In the genomic region with DNA sequence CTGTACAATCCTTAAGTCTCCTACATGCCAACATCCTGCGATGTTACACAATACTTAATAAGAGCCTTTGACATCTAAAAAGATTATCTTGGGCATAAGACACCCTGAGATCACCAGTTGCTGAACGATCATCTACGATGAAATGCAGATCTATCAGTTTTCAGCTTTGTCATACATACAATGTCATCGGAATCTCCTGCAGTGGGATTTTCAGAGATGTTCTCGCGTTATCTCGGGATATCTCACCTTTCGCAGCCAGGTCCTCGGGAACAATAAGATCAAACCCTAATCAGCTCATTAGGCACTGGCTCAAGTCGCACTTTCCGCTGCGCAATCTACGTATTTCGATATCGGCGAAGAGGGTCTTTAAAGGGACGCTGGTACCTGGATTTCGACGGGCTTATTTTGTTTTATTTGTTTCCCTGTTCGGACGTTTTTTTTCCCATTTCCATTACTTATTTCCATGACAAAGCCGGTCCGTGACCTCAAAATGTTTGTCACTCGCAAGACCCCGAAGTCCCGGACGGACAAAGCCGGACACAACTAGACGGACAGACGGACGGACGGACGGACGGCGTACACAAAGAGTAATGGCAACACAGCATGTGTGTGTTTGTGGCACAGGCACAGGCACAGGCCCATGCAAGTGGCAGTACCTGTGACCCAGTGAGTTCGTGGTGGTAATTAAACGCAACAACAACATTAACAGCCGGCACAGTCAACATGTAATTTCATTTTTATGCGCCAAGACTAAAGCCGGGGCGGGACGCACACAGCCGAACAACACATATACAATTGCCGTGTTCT, we compare ENCODE assay signal across 1 fruit fly cellular context.
TF ChIP-seq lines count a peak whose summit lies in the region.

No protein-coding gene starts in this region.

TF ChIP-seq in whole organism, embryonic, 481 proteins besides CTCF, POLR2A, EP300 and RAD21 (continued from another document):
- TF ChIP-seq ci (GFP tag; IDR thresholded peaks at IDR 0.05; lab: Robert Waterston, UW) (peak; percentile 47; the same call in 1 of the 3 replicates), CG12219 (GFP tag; optimal IDR thresholded peaks at IDR 0.05; lab: Kevin White, UChicago) (no peak), HmgD (GFP tag; optimal IDR thresholded peaks at IDR 0.05; lab: Kevin White, UChicago) (no peak), CG34422 (GFP tag; IDR thresholded peaks at IDR 0.05; lab: Robert Waterston, UW) (no peak), croc (GFP tag; conservative IDR thresholded peaks at IDR 0.05; lab: Robert Waterston, UW) (no peak), Bteb2 (GFP tag; optimal IDR thresholded peaks at IDR 0.05; lab: Kevin White, UChicago) (no peak), CG8388 (GFP tag; optimal IDR thresholded peaks at IDR 0.05; lab: Kevin White, UChicago) (no peak), kni (GFP tag; optimal IDR thresholded peaks at IDR 0.05; lab: Kevin White, UChicago) (peak; percentile 92), CG1233 (GFP tag; optimal IDR thresholded peaks at IDR 0.05; lab: Kevin White, UChicago) (peak; percentile 20), Med (GFP tag; lab: Kevin White, UChicago) (peak; percentile 69), CG10543 (GFP tag; optimal IDR thresholded peaks at IDR 0.05; lab: Kevin White, UChicago) (peak; percentile 12), CG15696 (tag; optimal IDR thresholded peaks at IDR 0.05; lab: Kevin White, UChicago) (no peak), CG2678 (tag; optimal IDR thresholded peaks at IDR 0.05; lab: Kevin White, UChicago) (peak; percentile 2), shn (GFP tag; optimal IDR thresholded peaks at IDR 0.05; lab: Kevin White, UChicago) (no peak), HLHmδ (GFP tag; optimal IDR thresholded peaks at IDR 0.05; lab: Kevin White, UChicago) (peak; percentile 12), CG11398 (GFP tag; optimal IDR thresholded peaks at IDR 0.05; lab: Kevin White, UChicago) (no peak), CG4360 (GFP tag; IDR thresholded peaks at IDR 0.05; lab: Robert Waterston, UW) (peak; percentile 97), fru (optimal IDR thresholded peaks at IDR 0.05; lab: Kevin White, UChicago) (no peak), ab (GFP tag; optimal IDR thresholded peaks at IDR 0.05; lab: Kevin White, UChicago) (no peak), Hr39 (optimal IDR thresholded peaks at IDR 0.05; lab: Kevin White, UChicago) (no peak), gsb-n (tag; optimal IDR thresholded peaks at IDR 0.05; lab: Kevin White, UChicago) (peak; percentile 17), abd-A (tag; optimal IDR thresholded peaks at IDR 0.05; lab: Kevin White, UChicago) (peak; percentile 44), grn (GFP tag; optimal IDR thresholded peaks at IDR 0.05; lab: Kevin White, UChicago) (peak; percentile 92), CG10209 (GFP tag; optimal IDR thresholded peaks at IDR 0.05; lab: Kevin White, UChicago) (peak; percentile 15), HLH3B (GFP tag; IDR thresholded peaks at IDR 0.05; lab: Robert Waterston, UW) (peak; percentile 38; the same call in 1 of the 2 replicates), ara (GFP tag; IDR thresholded peaks at IDR 0.05; lab: Robert Waterston, UW) (peak; percentile 42; the same call in 1 of the 2 replicates), vvl (GFP tag; IDR thresholded peaks at IDR 0.05; lab: Robert Waterston, UW) (peak; percentile 6; the same call in 1 of the 2 replicates), Eip74EF (GFP tag; optimal IDR thresholded peaks at IDR 0.05; lab: Kevin White, UChicago) (no peak), CG8765 (GFP tag; IDR thresholded peaks at IDR 0.05; lab: Robert Waterston, UW) (no peak), tll (GFP tag; optimal IDR thresholded peaks at IDR 0.05; lab: Kevin White, UChicago) (peak in 1 of 2 experiments; percentile 98), sens (GFP tag; lab: Kevin White, UChicago) (peak; percentile 74), Fer2 (tag; optimal IDR thresholded peaks at IDR 0.05; lab: Kevin White, UChicago) (no peak), zen (tag; optimal IDR thresholded peaks at IDR 0.05; lab: Kevin White, UChicago) (peak; percentile 97), Kr (GFP tag; optimal IDR thresholded peaks at IDR 0.05; lab: Kevin White, UChicago) (peak; percentile 25), pzg (GFP tag; optimal IDR thresholded peaks at IDR 0.05; lab: Kevin White, UChicago) (no peak), CG2712 (tag; optimal IDR thresholded peaks at IDR 0.05; lab: Kevin White, UChicago) (peak; percentile 8), Mes4 (GFP tag; optimal IDR thresholded peaks at IDR 0.05; lab: Kevin White, UChicago) (no peak), CG15479 (GFP tag; optimal IDR thresholded peaks at IDR 0.05; lab: Kevin White, UChicago) (peak; percentile 100)
TF ChIP-seq in whole organism, embryonic: peak in this region for 36.
